Fruit fly (Drosophila melanogaster) whole organism, pupa: Measurements from ENCODE around the gene Wdfy2.
A peak's percentile ranks its signal among the peaks of the same experiment; 100 is the strongest.

Source experiments
- CG12605 ChIP-seq: fragments of 200-800 bp; sonication (Bioruptor generic); IDR thresholded peaks from 2 replicates; pipeline ENCODE4 v1.3.6; 2022; ENCODE audit warnings: missing biosample characterization, missing genetic modification characterization
- CG14655 ChIP-seq: fragments of 200-800 bp; sonication (Bioruptor generic); optimal IDR thresholded peaks from 3 replicates; lab custom pipeline; 2017; ENCODE audit warnings: mild to moderate bottlenecking, missing biosample characterization, missing genetic modification reagents, missing genetic modification characterization
- CG17806 ChIP-seq: fragments of 200-800 bp; sonication (Bioruptor generic); optimal IDR thresholded peaks from 2 replicates; lab custom pipeline; 2018; ENCODE audit warnings: missing biosample characterization, mild to moderate bottlenecking, missing genetic modification characterization, moderate library complexity
- CG32121 ChIP-seq: fragments of 200-800 bp; sonication (Bioruptor generic); IDR thresholded peaks from 2 replicates; pipeline ENCODE4 v1.3.6; 2022; ENCODE audit warnings: missing biosample characterization, missing genetic modification characterization
- CG34367 ChIP-seq: fragments of 200-800 bp; sonication (Bioruptor generic); optimal IDR thresholded peaks from 2 replicates; lab custom pipeline; 2018; ENCODE audit warnings: missing biosample characterization, mild to moderate bottlenecking, missing genetic modification characterization
- CG8159 ChIP-seq: fragments of 200-800 bp; sonication (Bioruptor generic); optimal IDR thresholded peaks from 3 replicates; lab custom pipeline; 2018; ENCODE audit warnings: missing biosample characterization, mild to moderate bottlenecking, missing genetic modification characterization, moderate library complexity
- CG9948 ChIP-seq: fragments of 200-800 bp; sonication (Bioruptor generic); optimal IDR thresholded peaks from 2 replicates; lab custom pipeline; 2018; ENCODE audit warnings: missing biosample characterization, mild to moderate bottlenecking, missing genetic modification characterization, moderate library complexity
- EcR ChIP-seq: fragments of 200-800 bp; sonication (Bioruptor generic); optimal IDR thresholded peaks from 3 replicates; lab custom pipeline; 2019; ENCODE audit warnings: missing biosample characterization, missing genetic modification characterization, mild to moderate bottlenecking, moderate library complexity, missing genetic modification reagents
- Pif1A ChIP-seq: fragments of 200-800 bp; sonication (Bioruptor generic); optimal IDR thresholded peaks from 3 replicates; lab custom pipeline; 2016; ENCODE audit warnings: missing biosample characterization, missing genetic modification characterization

dm6 chr2L:10381890-10382450 lies 41.1 kb upstream of the Wdfy2 start, which contains the start of gene CG5096:
- TF ChIP-seq EcR = no peak
- no peak for TF ChIP-seq CG12605
- peak; percentile 32 for TF ChIP-seq CG9948 (tag; lab: Kevin White, UChicago)
- peak; percentile 60 for TF ChIP-seq CG17806 (tag; lab: Kevin White, UChicago)
- TF ChIP-seq CG8159 (tag; lab: Kevin White, UChicago) = no peak
- TF ChIP-seq CG14655 (GFP tag; lab: Kevin White, UChicago) = no peak
- TF ChIP-seq CG32121 (GFP tag; lab: Robert Waterston, UW) = peak; percentile 41; the same call in 1 of the 2 replicates
- no peak for TF ChIP-seq Pif1A (GFP tag; lab: Kevin White, UChicago)
- peak; percentile 3 for TF ChIP-seq CG34367 (tag; lab: Kevin White, UChicago)
